Fruit fly (Drosophila melanogaster) whole organism, embryonic: Measurements from ENCODE around the gene CG6168.

ENCODE experiments used
- Aef1 ChIP-seq: fragments of 200-800 bp; sonication (Bioruptor generic); IDR thresholded peaks from 3 replicates; pipeline ENCODE4 v1.3.6; 2022; ENCODE audit warnings: missing biosample characterization, missing genetic modification characterization
- Atf3 ChIP-seq: fragments of 200-800 bp; sonication (Bioruptor generic); optimal IDR thresholded peaks from 3 replicates; lab custom pipeline; 2016; ENCODE audit warnings: missing biosample characterization, missing genetic modification characterization
- CG10209 ChIP-seq: fragments of 200-800 bp; sonication (Bioruptor generic); optimal IDR thresholded peaks from 3 replicates; lab custom pipeline; 2017; ENCODE audit warnings: missing biosample characterization, mild to moderate bottlenecking, missing genetic modification characterization, missing genetic modification reagents
- CG10979 ChIP-seq: fragments of 200-800 bp; sonication (Bioruptor generic); optimal IDR thresholded peaks from 2 replicates; lab custom pipeline; 2018; ENCODE audit warnings: missing biosample characterization, mild to moderate bottlenecking, missing genetic modification characterization, moderate library complexity
- CG13775 ChIP-seq: fragments of 200-800 bp; sonication (Bioruptor generic); optimal IDR thresholded peaks from 3 replicates; lab custom pipeline; 2017; ENCODE audit warnings: missing biosample characterization, mild to moderate bottlenecking, missing genetic modification characterization
- CG17612 ChIP-seq: fragments of 200-800 bp; sonication (Bioruptor generic); IDR thresholded peaks from 2 replicates; pipeline ENCODE4 v1.3.6; 2022; ENCODE audit warnings: missing biosample characterization, missing genetic modification characterization
- CG17829 ChIP-seq: fragments of 200-800 bp; optimal IDR thresholded peaks from 2 replicates; lab custom pipeline; 2019; ENCODE audit warnings: missing biosample characterization, mild to moderate bottlenecking, missing genetic modification characterization, moderate library complexity
- CG1792 ChIP-seq: fragments of 200-800 bp; sonication (Bioruptor generic); optimal IDR thresholded peaks from 2 replicates; lab custom pipeline; 2016; ENCODE audit warnings: missing biosample characterization, missing genetic modification characterization
- CG2889 ChIP-seq: fragments of 200-800 bp; sonication (Bioruptor generic); IDR thresholded peaks from 3 replicates; pipeline ENCODE4 v1.3.6; 2022; ENCODE audit warnings: missing biosample characterization, missing genetic modification characterization
- CG4707 ChIP-seq: fragments of 200-800 bp; sonication (Bioruptor generic); optimal IDR thresholded peaks from 2 replicates; lab custom pipeline; 2018; ENCODE audit warnings: missing biosample characterization, mild to moderate bottlenecking, missing genetic modification characterization, moderate library complexity
- CkIIα-i1 ChIP-seq: fragments of 200-800 bp; sonication (Bioruptor generic); IDR thresholded peaks from 2 replicates; pipeline ENCODE4 v1.3.6; 2022; ENCODE audit warnings: missing biosample characterization, missing genetic modification characterization
- CrebB ChIP-seq: fragments of 200-800 bp; sonication (Bioruptor generic); optimal IDR thresholded peaks from 3 replicates; lab custom pipeline; 2018; ENCODE audit warnings: missing biosample characterization, mild to moderate bottlenecking, missing genetic modification characterization
- D19B ChIP-seq: fragments of 200-800 bp; sonication (Bioruptor generic); optimal IDR thresholded peaks from 2 replicates; lab custom pipeline; 2017; ENCODE audit warnings: missing biosample characterization, mild to moderate bottlenecking, missing genetic modification characterization
- Doc2 ChIP-seq: fragments of 200-800 bp; sonication (Bioruptor generic); IDR thresholded peaks from 2 replicates; pipeline ENCODE4 v1.3.6; 2022; ENCODE audit warnings: missing biosample characterization, missing genetic modification characterization
- E2f2 ChIP-seq: fragments of 200-800 bp; sonication (Bioruptor generic); IDR thresholded peaks from 2 replicates; pipeline ENCODE4 v1.3.6; 2022; ENCODE audit warnings: missing biosample characterization, missing genetic modification characterization
- H15 ChIP-seq: fragments of 200-800 bp; sonication (Bioruptor generic); IDR thresholded peaks from 3 replicates; pipeline ENCODE4 v1.3.6; 2022; ENCODE audit warnings: missing biosample characterization, missing genetic modification characterization
- HLH54F ChIP-seq: fragments of 200-800 bp; sonication (Bioruptor generic); optimal IDR thresholded peaks from 3 replicates; lab custom pipeline; 2016; ENCODE audit warnings: missing biosample characterization, missing genetic modification characterization
- Kr ChIP-seq: fragments of 200-800 bp; sonication (Bioruptor generic); optimal IDR thresholded peaks from 2 replicates; lab custom pipeline; 2017; ENCODE audit warnings: missing biosample characterization, mild to moderate bottlenecking, missing genetic modification characterization
- MBD-R2 ChIP-seq: fragments of 200-800 bp; sonication (Bioruptor generic); IDR thresholded peaks from 2 replicates; pipeline ENCODE4 v1.3.6; 2022; ENCODE audit warnings: missing biosample characterization, missing genetic modification characterization
- MESR4 ChIP-seq: fragments of 200-800 bp; sonication (Bioruptor generic); optimal IDR thresholded peaks from 2 replicates; lab custom pipeline; 2018; ENCODE audit warnings: missing biosample characterization, mild to moderate bottlenecking, missing genetic modification characterization, moderate library complexity
- Med ChIP-seq: fragments of 200-800 bp; sonication (Bioruptor generic); peaks from one replicate; lab custom pipeline; 2016; ENCODE audit warnings: missing biosample characterization, missing genetic modification characterization, mild to moderate bottlenecking, inconsistent platforms, moderate library complexity
- Mes4 ChIP-seq: fragments of 200-800 bp; sonication (Bioruptor generic); optimal IDR thresholded peaks from 2 replicates; lab custom pipeline; 2016; ENCODE audit warnings: missing biosample characterization, missing genetic modification characterization
- Neu2 ChIP-seq: fragments of 200-800 bp; sonication (Bioruptor generic); optimal IDR thresholded peaks from 3 replicates; lab custom pipeline; 2016; ENCODE audit warnings: missing biosample characterization, missing genetic modification characterization, borderline replicate concordance
- Nf-YA ChIP-seq: fragments of 200-800 bp; sonication (Bioruptor generic); IDR thresholded peaks from 2 replicates; pipeline ENCODE4 v1.3.6; 2022; ENCODE audit warnings: missing biosample characterization, missing genetic modification characterization
- Nf-YC ChIP-seq: fragments of 200-800 bp; optimal IDR thresholded peaks from 3 replicates; lab custom pipeline; 2019; ENCODE audit warnings: missing biosample characterization, mild to moderate bottlenecking, missing genetic modification characterization, moderate library complexity
- Optix ChIP-seq: fragments of 200-800 bp; sonication (Bioruptor generic); IDR thresholded peaks from 3 replicates; pipeline ENCODE4 v1.3.6; 2022; ENCODE audit warnings: missing biosample characterization, missing genetic modification characterization
- Sox100B ChIP-seq: fragments of 200-800 bp; sonication (Bioruptor generic); optimal IDR thresholded peaks from 3 replicates; lab custom pipeline; 2018; ENCODE audit warnings: missing biosample characterization, mild to moderate bottlenecking, missing genetic modification characterization
- Taf1 ChIP-seq: fragments of 200-800 bp; sonication (Bioruptor generic); IDR thresholded peaks from 2 replicates; pipeline ENCODE4 v1.3.6; 2022; ENCODE audit warnings: missing biosample characterization, missing genetic modification characterization
- chm ChIP-seq: fragments of 200-800 bp; sonication (Bioruptor generic); IDR thresholded peaks from 2 replicates; pipeline ENCODE4 v1.3.6; 2022; ENCODE audit warnings: missing biosample characterization, missing genetic modification characterization
- chn ChIP-seq: fragments of 200-800 bp; sonication (Bioruptor generic); optimal IDR thresholded peaks from 2 replicates; lab custom pipeline; 2016; ENCODE audit warnings: missing biosample characterization, missing genetic modification characterization
- da ChIP-seq: fragments of 200-800 bp; sonication (Bioruptor generic); optimal IDR thresholded peaks from 2 replicates; lab custom pipeline; 2016; ENCODE audit warnings: missing biosample characterization, missing genetic modification characterization
- dimm ChIP-seq: fragments of 200-800 bp; sonication (Bioruptor generic); IDR thresholded peaks from 2 replicates; pipeline ENCODE4 v1.3.6; 2022; ENCODE audit warnings: missing biosample characterization, missing genetic modification characterization
- dm ChIP-seq: fragments of 200-800 bp; sonication (Bioruptor generic); optimal IDR thresholded peaks from 3 replicates; lab custom pipeline; 2016; ENCODE audit warnings: missing biosample characterization, missing genetic modification characterization
- dysf ChIP-seq: fragments of 200-800 bp; sonication (Bioruptor generic); IDR thresholded peaks from 3 replicates; pipeline ENCODE4 v1.3.6; 2022; ENCODE audit warnings: missing biosample characterization, missing genetic modification characterization
- ewg ChIP-seq: fragments of 200-800 bp; sonication (Bioruptor generic); optimal IDR thresholded peaks from 3 replicates; lab custom pipeline; 2017; ENCODE audit warnings: mild to moderate bottlenecking, missing biosample characterization, missing genetic modification reagents, missing genetic modification characterization
- exex ChIP-seq: fragments of 200-800 bp; sonication (Bioruptor generic); optimal IDR thresholded peaks from 4 replicates; lab custom pipeline; 2018; ENCODE audit warnings: missing biosample characterization, mild to moderate bottlenecking, missing genetic modification characterization, moderate library complexity
- fd96Cb ChIP-seq: fragments of 200-800 bp; sonication (Bioruptor generic); optimal IDR thresholded peaks from 2 replicates; lab custom pipeline; 2018; ENCODE audit warnings: missing biosample characterization, mild to moderate bottlenecking, missing genetic modification characterization, moderate library complexity
- gcm ChIP-seq: fragments of 200-800 bp; sonication (Bioruptor generic); optimal IDR thresholded peaks from 2 replicates; lab custom pipeline; 2019; ENCODE audit warnings: missing biosample characterization, mild to moderate bottlenecking, missing genetic modification characterization, moderate library complexity
- gfzf ChIP-seq: fragments of 200-800 bp; sonication (Bioruptor generic); optimal IDR thresholded peaks from 2 replicates; lab custom pipeline; 2016; ENCODE audit warnings: missing biosample characterization, mild to moderate bottlenecking, missing genetic modification characterization, moderate library complexity
- gro ChIP-seq: fragments of 200-800 bp; sonication (Bioruptor generic); optimal IDR thresholded peaks from 2 replicates; lab custom pipeline; 2016; ENCODE audit warnings: missing biosample characterization, missing genetic modification characterization
- h ChIP-seq: fragments of >200 bp; optimal IDR thresholded peaks from 2 replicates; lab custom pipeline; 2017
- kni ChIP-seq: fragments of 200-800 bp; sonication (Bioruptor generic); optimal IDR thresholded peaks from 3 replicates; lab custom pipeline; 2017; ENCODE audit warnings: mild to moderate bottlenecking, missing biosample characterization, missing genetic modification reagents, missing genetic modification characterization
- mirr ChIP-seq: fragments of 200-800 bp; sonication (Bioruptor generic); optimal IDR thresholded peaks from 3 replicates; lab custom pipeline; 2018; ENCODE audit warnings: missing biosample characterization, mild to moderate bottlenecking, missing genetic modification characterization
- peb ChIP-seq: fragments of 200-800 bp; sonication (Bioruptor generic); IDR thresholded peaks from 2 replicates; pipeline ENCODE4 v1.3.6; 2022; ENCODE audit warnings: missing biosample characterization, missing genetic modification characterization
- repo ChIP-seq: fragments of 200-800 bp; sonication (Bioruptor generic); optimal IDR thresholded peaks from 2 replicates; lab custom pipeline; 2016; ENCODE audit warnings: missing biosample characterization, missing genetic modification characterization
- sc ChIP-seq, 3 experiments: fragments of >200 bp in 2 of 3; fragments of 200-800 bp in 1 of 3; sonication (Bioruptor generic) in 1 of 3; optimal IDR thresholded peaks; 2 replicates in 2 of 3; 3 replicates in 1 of 3; lab custom pipeline; 2017; ENCODE audit warnings: mild to moderate bottlenecking in 1 of 3, missing biosample characterization in 1 of 3, missing genetic modification characterization in 1 of 3, missing genetic modification reagents in 1 of 3
- sim ChIP-seq: fragments of 200-800 bp; sonication (Bioruptor generic); IDR thresholded peaks from 2 replicates; pipeline ENCODE4 v1.3.6; 2022; ENCODE audit warnings: missing biosample characterization, missing genetic modification characterization
- vfl ChIP-seq: fragments of 200-800 bp; sonication (Bioruptor generic); optimal IDR thresholded peaks from 2 replicates; lab custom pipeline; 2016; ENCODE audit warnings: missing biosample characterization, missing genetic modification characterization
- vnd ChIP-seq: fragments of 200-800 bp; sonication (Bioruptor generic); IDR thresholded peaks from 3 replicates; pipeline ENCODE4 v1.3.6; 2022; ENCODE audit warnings: missing biosample characterization, missing genetic modification characterization; ENCODE audit not compliant: partially characterized antibody
- wor ChIP-seq: fragments of 200-800 bp; sonication (Bioruptor generic); IDR thresholded peaks from 2 replicates; pipeline ENCODE4 v1.3.6; 2022; ENCODE audit warnings: missing biosample characterization, missing genetic modification characterization

The CG6168 gene

DNA sequence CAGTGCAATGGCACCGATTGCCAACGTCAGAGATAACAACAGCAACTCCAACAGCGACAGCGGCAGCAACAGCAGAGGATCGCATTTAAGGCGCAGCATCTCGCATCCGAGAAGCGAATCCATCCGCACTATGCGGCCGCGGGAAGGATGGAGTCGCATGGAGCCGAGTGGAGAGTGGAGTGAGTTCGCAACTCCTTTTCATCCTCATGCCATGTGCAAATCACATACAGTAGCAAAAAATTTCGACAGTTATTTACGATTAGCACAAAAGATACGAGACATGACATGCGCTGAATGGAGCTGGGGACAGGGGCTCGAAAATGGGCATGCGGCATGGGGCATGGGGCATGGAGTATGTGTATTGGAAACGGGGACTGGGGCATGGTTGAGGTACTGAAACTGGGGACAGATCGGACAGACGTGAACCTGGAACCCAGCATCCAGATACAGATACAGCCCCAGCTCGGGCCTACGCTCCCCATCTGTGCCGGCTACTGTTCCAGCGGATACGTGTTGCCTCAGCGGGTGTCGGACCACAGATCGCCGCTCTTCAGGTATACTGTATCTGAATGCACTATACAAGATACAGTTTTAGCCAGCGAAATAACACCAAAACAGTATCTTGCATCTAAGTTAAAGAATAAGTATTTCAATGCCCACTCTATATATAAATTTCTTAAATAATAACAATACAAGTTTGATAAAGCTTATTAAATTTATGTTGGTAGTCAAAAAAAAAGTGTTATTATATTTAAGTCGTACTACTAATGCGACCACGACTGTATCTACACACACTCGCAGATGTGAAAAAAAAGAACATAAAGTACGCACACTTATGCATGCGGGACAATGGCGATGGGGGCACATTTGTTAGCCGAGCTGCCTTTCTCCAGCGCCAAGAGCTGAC is 48.5 kb upstream of the CG6168 start (continued):
- TF ChIP-seq CG1792 (no peak), CG2889 (no peak), CG17829 (tag; lab: Kevin White, UChicago) (peak; percentile 76), wor (GFP tag; lab: Robert Waterston, UW) (no peak), CG4707 (GFP tag; lab: Kevin White, UChicago) (no peak), Aef1 (GFP tag; lab: Robert Waterston, UW) (no peak), E2f2 (no peak; the same call in 1 of the 2 replicates), vfl (GFP tag; lab: Kevin White, UChicago) (no peak), Nf-YC (tag; lab: Kevin White, UChicago) (no peak), CrebB (tag; lab: Kevin White, UChicago) (no peak), CG17612 (GFP tag; lab: Robert Waterston, UW) (no peak), dimm (GFP tag; lab: Robert Waterston, UW) (no peak), Optix (no peak), CG13775 (GFP tag; lab: Kevin White, UChicago) (no peak), CG10979 (tag; lab: Kevin White, UChicago) (peak; percentile 85), Atf3 (GFP tag; lab: Kevin White, UChicago) (no peak), ewg (GFP tag; lab: Kevin White, UChicago) (no peak), D19B (GFP tag; lab: Kevin White, UChicago) (no peak), kni (GFP tag; lab: Kevin White, UChicago) (no peak), gro (GFP tag; lab: Kevin White, UChicago) (no peak), dm (GFP tag; lab: Kevin White, UChicago) (no peak), fd96Cb (peak; percentile 73), sim (0 out of 2 replicates have a peak, but pooled peaks have one; percentile 53), sc (optimal IDR thresholded peaks at IDR 0.05; lab: Kevin White, UChicago) (no peak), sc (GFP tag; optimal IDR thresholded peaks at IDR 0.05; lab: Kevin White, UChicago) (no peak), Med (peak; percentile 40), gcm (GFP tag; lab: Kevin White, UChicago) (peak; percentile 56), Sox100B (GFP tag; lab: Kevin White, UChicago) (peak; percentile 56), dysf (GFP tag; lab: Robert Waterston, UW) (0 out of 3 replicates have a peak, but pooled peaks have one; percentile 34), chm (GFP tag; lab: Robert Waterston, UW) (0 out of 2 replicates have a peak, but pooled peaks have one; percentile 27), MBD-R2 (GFP tag; lab: Robert Waterston, UW) (no peak), Kr (GFP tag; lab: Kevin White, UChicago) (no peak), vnd (GFP tag; lab: Robert Waterston, UW) (no peak), peb (no peak), MESR4 (no peak), gfzf (no peak), H15 (GFP tag; lab: Robert Waterston, UW) (no peak), Taf1 (GFP tag; lab: Robert Waterston, UW) (no peak), CG10209 (no peak), exex (no peak), da (GFP tag; lab: Kevin White, UChicago) (no peak), chn (GFP tag; lab: Kevin White, UChicago) (no peak), h (no peak), Neu2 (GFP tag; lab: Kevin White, UChicago) (no peak), CkIIα-i1 (no peak), mirr (no peak), Nf-YA (GFP tag; lab: Robert Waterston, UW) (no peak), HLH54F (no peak), Mes4 (GFP tag; lab: Kevin White, UChicago) (no peak), repo (GFP tag; lab: Kevin White, UChicago) (no peak), Doc2 (GFP tag; lab: Robert Waterston, UW) (no peak)
